Fruit fly (Drosophila melanogaster) whole organism, prepupa: ENCODE measurements around the gene Taf12.
A peak's percentile ranks its signal among the peaks of the same experiment; 100 is the strongest.

Experiments used
- CG10669 ChIP-seq: fragments of 200-800 bp; sonication (Bioruptor generic); optimal IDR thresholded peaks from 3 replicates; lab custom pipeline; 2018; ENCODE audit warnings: missing biosample characterization, mild to moderate bottlenecking, missing genetic modification characterization, moderate library complexity
- CG16779 ChIP-seq: fragments of 200-800 bp; sonication (Bioruptor generic); optimal IDR thresholded peaks from 3 replicates; lab custom pipeline; 2017; ENCODE audit warnings: missing biosample characterization, mild to moderate bottlenecking, missing genetic modification characterization
- CG3032 ChIP-seq: fragments of 200-800 bp; optimal IDR thresholded peaks from 2 replicates; lab custom pipeline; 2019; ENCODE audit warnings: missing biosample characterization, mild to moderate bottlenecking, missing genetic modification characterization, moderate library complexity
- CG3919 ChIP-seq: fragments of 200-800 bp; sonication (Bioruptor generic); optimal IDR thresholded peaks from 3 replicates; lab custom pipeline; 2016; ENCODE audit warnings: missing biosample characterization, missing genetic modification characterization
- CG4318 ChIP-seq: fragments of 200-800 bp; sonication (Bioruptor generic); optimal IDR thresholded peaks from 3 replicates; lab custom pipeline; 2017; ENCODE audit warnings: missing biosample characterization, mild to moderate bottlenecking, missing genetic modification characterization
- CG7368 ChIP-seq: fragments of 200-800 bp; sonication (Bioruptor generic); optimal IDR thresholded peaks from 3 replicates; lab custom pipeline; 2016; ENCODE audit warnings: missing biosample characterization, missing genetic modification characterization
- CG8632 ChIP-seq: fragments of 200-800 bp; sonication (Bioruptor generic); optimal IDR thresholded peaks from 3 replicates; lab custom pipeline; 2016; ENCODE audit warnings: missing biosample characterization, missing genetic modification characterization
- OdsH ChIP-seq: fragments of 200-800 bp; sonication (Bioruptor generic); optimal IDR thresholded peaks from 3 replicates; lab custom pipeline; 2016; ENCODE audit warnings: missing biosample characterization, missing genetic modification characterization
- lz ChIP-seq: fragments of 200-800 bp; sonication (Bioruptor generic); optimal IDR thresholded peaks from 3 replicates; lab custom pipeline; 2016; ENCODE audit warnings: missing biosample characterization, missing genetic modification characterization
- spab ChIP-seq: fragments of 200-800 bp; sonication (Bioruptor generic); optimal IDR thresholded peaks from 2 replicates; lab custom pipeline; 2017; ENCODE audit warnings: missing biosample characterization, mild to moderate bottlenecking, missing genetic modification characterization, missing genetic modification reagents
- topi ChIP-seq: fragments of 200-800 bp; sonication (Bioruptor generic); optimal IDR thresholded peaks from 3 replicates; lab custom pipeline; 2016; ENCODE audit warnings: missing biosample characterization, missing genetic modification characterization
- vri ChIP-seq: fragments of 200-800 bp; sonication (Bioruptor generic); optimal IDR thresholded peaks from 3 replicates; lab custom pipeline; 2016; ENCODE audit warnings: missing biosample characterization, mild to moderate bottlenecking, missing genetic modification characterization

DNA sequence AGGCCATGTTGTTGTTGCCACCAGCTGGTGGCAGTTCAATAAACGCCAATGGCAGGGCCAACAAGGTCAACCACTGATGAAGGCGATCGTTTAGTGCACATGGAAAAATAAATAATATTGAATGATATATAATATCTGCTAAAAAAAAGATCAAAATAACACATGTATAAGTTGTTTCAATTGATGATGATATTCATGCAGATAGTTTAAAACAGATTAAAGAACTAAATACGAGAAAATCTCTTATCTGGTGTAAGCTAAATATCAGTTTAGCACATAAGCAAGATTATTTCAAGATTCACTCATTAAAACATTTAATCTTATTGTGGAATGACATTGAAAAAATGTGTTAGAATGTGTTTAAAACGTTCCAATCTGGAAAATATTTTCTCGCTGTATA is 16.0 kb downstream of the Taf12 start:
- TF ChIP-seq OdsH (GFP tag; lab: Kevin White, UChicago): peak; percentile 15
- TF ChIP-seq lz (GFP tag; lab: Kevin White, UChicago): no peak
- no peak for TF ChIP-seq CG4318 (GFP tag; lab: Kevin White, UChicago)
- no peak for TF ChIP-seq CG16779
- peak; percentile 33 for TF ChIP-seq CG3919 (GFP tag; lab: Kevin White, UChicago)
- peak; percentile 10 for TF ChIP-seq spab
- no peak for TF ChIP-seq CG7368 (GFP tag; lab: Kevin White, UChicago)
- peak; percentile 15 for TF ChIP-seq CG10669 (GFP tag; lab: Kevin White, UChicago)
- TF ChIP-seq CG3032 (tag; lab: Kevin White, UChicago): peak; percentile 26
- TF ChIP-seq CG8632 (GFP tag; lab: Kevin White, UChicago): no peak
- TF ChIP-seq topi (GFP tag; lab: Kevin White, UChicago): no peak
- TF ChIP-seq vri (GFP tag; lab: Kevin White, UChicago): no peak
